Fruit fly (Drosophila melanogaster) whole organism, embryonic: ENCODE data around the gene CG4101.
A peak's percentile ranks its signal among the peaks of the same experiment; 100 is the strongest.

Source experiments
- ATbp ChIP-seq: fragments of 200-800 bp; sonication (Bioruptor generic); optimal IDR thresholded peaks from 2 replicates; lab custom pipeline; 2017; ENCODE audit warnings: missing biosample characterization, mild to moderate bottlenecking, missing genetic modification characterization, missing genetic modification reagents
- Ada2b ChIP-seq: fragments of 200-800 bp; sonication (Bioruptor generic); IDR thresholded peaks from 2 replicates; pipeline ENCODE4 v1.3.6; 2022; ENCODE audit warnings: missing biosample characterization, missing genetic modification characterization
- Adf1 ChIP-seq: fragments of 200-800 bp; sonication (Bioruptor generic); IDR thresholded peaks from 2 replicates; pipeline ENCODE4 v1.3.6; 2022; ENCODE audit warnings: missing biosample characterization, missing genetic modification characterization
- Antp ChIP-seq: fragments of 200-800 bp; sonication (Bioruptor generic); optimal IDR thresholded peaks from 3 replicates; lab custom pipeline; 2016; ENCODE audit warnings: missing biosample characterization, missing genetic modification characterization
- CG11085 ChIP-seq: fragments of 200-800 bp; sonication (Bioruptor generic); IDR thresholded peaks from 2 replicates; pipeline ENCODE4 v1.3.6; 2022; ENCODE audit warnings: missing biosample characterization, missing genetic modification characterization
- CG12155 ChIP-seq: fragments of 200-800 bp; sonication (Bioruptor generic); optimal IDR thresholded peaks from 3 replicates; lab custom pipeline; 2016; ENCODE audit warnings: missing biosample characterization, missing genetic modification characterization
- CG15073 ChIP-seq: fragments of 200-800 bp; sonication (Bioruptor generic); optimal IDR thresholded peaks from 2 replicates; lab custom pipeline; 2016; ENCODE audit warnings: missing biosample characterization, missing genetic modification characterization
- CG16815 ChIP-seq: fragments of 200-800 bp; sonication (Bioruptor generic); optimal IDR thresholded peaks from 3 replicates; lab custom pipeline; 2017; ENCODE audit warnings: missing biosample characterization, mild to moderate bottlenecking, missing genetic modification characterization
- CG18262 ChIP-seq: fragments of 200-800 bp; optimal IDR thresholded peaks from 3 replicates; lab custom pipeline; 2019; ENCODE audit warnings: missing biosample characterization, mild to moderate bottlenecking, missing genetic modification characterization, moderate library complexity
- CG2116 ChIP-seq: fragments of 200-800 bp; sonication (Bioruptor generic); optimal IDR thresholded peaks from 3 replicates; lab custom pipeline; 2018; ENCODE audit warnings: missing biosample characterization, mild to moderate bottlenecking, missing genetic modification characterization
- CG2199 ChIP-seq: fragments of 200-800 bp; sonication (Bioruptor generic); IDR thresholded peaks from 3 replicates; pipeline ENCODE4 v1.3.6; 2022; ENCODE audit warnings: missing biosample characterization, missing genetic modification characterization
- CG32532 ChIP-seq: fragments of 200-800 bp; sonication (Bioruptor generic); IDR thresholded peaks from 2 replicates; pipeline ENCODE4 v1.3.6; 2022; ENCODE audit warnings: missing biosample characterization, missing genetic modification characterization
- CG33557 ChIP-seq: fragments of 200-800 bp; sonication (Bioruptor generic); optimal IDR thresholded peaks from 2 replicates; lab custom pipeline; 2019; ENCODE audit warnings: missing biosample characterization, mild to moderate bottlenecking, missing genetic modification characterization, moderate library complexity
- CG34224 ChIP-seq: fragments of 200-800 bp; sonication (Bioruptor generic); IDR thresholded peaks from 3 replicates; pipeline ENCODE4 v1.3.6; 2022; ENCODE audit warnings: missing biosample characterization, missing genetic modification characterization; ENCODE audit not compliant: partially characterized antibody
- CG3726 ChIP-seq: fragments of 200-800 bp; sonication (Bioruptor generic); IDR thresholded peaks from 3 replicates; pipeline ENCODE4, ENCODE4 v1.3.6; 2022; ENCODE audit warnings: missing biosample characterization, missing genetic modification characterization
- CG4404 ChIP-seq: fragments of 200-800 bp; sonication (Bioruptor generic); IDR thresholded peaks from 2 replicates; pipeline ENCODE4 v1.3.6; 2022; ENCODE audit warnings: missing biosample characterization, missing genetic modification characterization
- CG4730 ChIP-seq: fragments of 200-800 bp; sonication (Bioruptor generic); IDR thresholded peaks from 2 replicates; pipeline ENCODE4 v1.3.6; 2022; ENCODE audit warnings: missing biosample characterization, missing genetic modification characterization
- CG5180 ChIP-seq: fragments of 200-800 bp; sonication (Bioruptor generic); optimal IDR thresholded peaks from 3 replicates; lab custom pipeline; 2017; ENCODE audit warnings: missing biosample characterization, missing genetic modification characterization, mild to moderate bottlenecking, moderate library complexity, missing genetic modification reagents
- CG7556 ChIP-seq: fragments of 200-800 bp; sonication (Bioruptor generic); optimal IDR thresholded peaks from 2 replicates; lab custom pipeline; 2017; ENCODE audit warnings: missing biosample characterization, mild to moderate bottlenecking, missing genetic modification characterization
- CG8765 ChIP-seq: fragments of 200-800 bp; sonication (Bioruptor generic); IDR thresholded peaks from 2 replicates; pipeline ENCODE4 v1.3.6; 2022; ENCODE audit warnings: missing biosample characterization, missing genetic modification characterization
- CG9609 ChIP-seq: fragments of 200-800 bp; sonication (Bioruptor generic); optimal IDR thresholded peaks from 3 replicates; lab custom pipeline; 2016; ENCODE audit warnings: missing biosample characterization, missing genetic modification characterization
- CHES-1-like ChIP-seq: fragments of 200-800 bp; sonication (Bioruptor generic); optimal IDR thresholded peaks from 2 replicates; lab custom pipeline; 2016; ENCODE audit warnings: missing biosample characterization, missing genetic modification characterization
- Fer1 ChIP-seq: fragments of 200-800 bp; sonication (Bioruptor generic); optimal IDR thresholded peaks from 2 replicates; lab custom pipeline; 2017; ENCODE audit warnings: missing biosample characterization, mild to moderate bottlenecking, missing genetic modification characterization
- Fer3 ChIP-seq: fragments of 200-800 bp; sonication (Bioruptor generic); optimal IDR thresholded peaks from 2 replicates; lab custom pipeline; 2018; ENCODE audit warnings: missing biosample characterization, mild to moderate bottlenecking, missing genetic modification characterization, moderate library complexity
- Gug ChIP-seq: fragments of 200-800 bp; sonication (Bioruptor generic); IDR thresholded peaks from 4 replicates; pipeline ENCODE4 v1.3.6; 2022; ENCODE audit warnings: missing biosample characterization, missing genetic modification characterization
- H2.0 ChIP-seq: fragments of 200-800 bp; sonication (Bioruptor generic); IDR thresholded peaks from 2 replicates; pipeline ENCODE4 v1.3.6; 2022; ENCODE audit warnings: missing biosample characterization, missing genetic modification characterization
- Hand ChIP-seq: fragments of 200-800 bp; sonication (Bioruptor generic); optimal IDR thresholded peaks from 2 replicates; lab custom pipeline; 2017; ENCODE audit warnings: mild to moderate bottlenecking, missing biosample characterization, missing genetic modification reagents, missing genetic modification characterization
- Hmr ChIP-seq: fragments of 200-800 bp; sonication (Bioruptor generic); optimal IDR thresholded peaks from 3 replicates; lab custom pipeline; 2017; ENCODE audit warnings: mild to moderate bottlenecking, missing biosample characterization, missing genetic modification reagents, missing genetic modification characterization
- Mes4 ChIP-seq: fragments of 200-800 bp; sonication (Bioruptor generic); optimal IDR thresholded peaks from 2 replicates; lab custom pipeline; 2016; ENCODE audit warnings: missing biosample characterization, missing genetic modification characterization
- Sox102F ChIP-seq: fragments of 200-800 bp; sonication (Bioruptor generic); optimal IDR thresholded peaks from 2 replicates; lab custom pipeline; 2018; ENCODE audit warnings: missing biosample characterization, mild to moderate bottlenecking, missing genetic modification characterization, moderate library complexity
- Ssrp ChIP-seq: fragments of 200-800 bp; sonication (Bioruptor generic); optimal IDR thresholded peaks from 2 replicates; lab custom pipeline; 2018; ENCODE audit warnings: missing biosample characterization, mild to moderate bottlenecking, missing genetic modification characterization, moderate library complexity
- Taf1 ChIP-seq: fragments of 200-800 bp; sonication (Bioruptor generic); IDR thresholded peaks from 2 replicates; pipeline ENCODE4 v1.3.6; 2022; ENCODE audit warnings: missing biosample characterization, missing genetic modification characterization
- Xrp1 ChIP-seq: fragments of 200-800 bp; sonication (Bioruptor generic); IDR thresholded peaks from 2 replicates; pipeline ENCODE4 v1.3.6; 2022; ENCODE audit warnings: missing biosample characterization, missing genetic modification characterization
- YL-1 ChIP-seq: fragments of 200-800 bp; sonication (Bioruptor generic); optimal IDR thresholded peaks from 3 replicates; lab custom pipeline; 2017; ENCODE audit warnings: missing biosample characterization, mild to moderate bottlenecking, missing genetic modification characterization
- abd-A ChIP-seq: fragments of 200-800 bp; sonication (Bioruptor generic); optimal IDR thresholded peaks from 3 replicates; lab custom pipeline; 2019; ENCODE audit warnings: missing biosample characterization, mild to moderate bottlenecking, missing genetic modification characterization, moderate library complexity
- ash1 ChIP-seq: fragments of 200-800 bp; sonication (Bioruptor generic); optimal IDR thresholded peaks from 2 replicates; lab custom pipeline; 2018; ENCODE audit warnings: missing biosample characterization, mild to moderate bottlenecking, missing genetic modification characterization
- dati ChIP-seq: fragments of 200-800 bp; sonication (Bioruptor generic); IDR thresholded peaks from 2 replicates; pipeline ENCODE4 v1.3.6; 2022; ENCODE audit warnings: missing biosample characterization, missing genetic modification characterization
- dysf ChIP-seq: fragments of 200-800 bp; sonication (Bioruptor generic); IDR thresholded peaks from 3 replicates; pipeline ENCODE4 v1.3.6; 2022; ENCODE audit warnings: missing biosample characterization, missing genetic modification characterization
- eve ChIP-seq, 2 experiments: fragments of >200 bp; optimal IDR thresholded peaks; 2 replicates each; lab custom pipeline; 2017; ENCODE audit warnings: missing biosample characterization in 2 of 2, missing genetic modification characterization in 2 of 2
- fd64A ChIP-seq: fragments of 200-800 bp; sonication (Bioruptor generic); optimal IDR thresholded peaks from 3 replicates; lab custom pipeline; 2018; ENCODE audit warnings: missing biosample characterization, mild to moderate bottlenecking, missing genetic modification characterization
- fru ChIP-seq: fragments of >200 bp; optimal IDR thresholded peaks from 2 replicates; lab custom pipeline; 2017
- hb ChIP-seq: fragments of 200-800 bp; sonication (Bioruptor generic); IDR thresholded peaks from 3 replicates; pipeline ENCODE4 v1.3.6; 2022; ENCODE audit warnings: missing biosample characterization, missing genetic modification characterization; ENCODE audit not compliant: partially characterized antibody
- mld ChIP-seq: fragments of 200-800 bp; sonication (Bioruptor generic); IDR thresholded peaks from 3 replicates; pipeline ENCODE4 v1.3.6; 2022; ENCODE audit warnings: missing biosample characterization, missing genetic modification characterization; ENCODE audit not compliant: partially characterized antibody
- nau ChIP-seq: fragments of 200-800 bp; sonication (Bioruptor generic); optimal IDR thresholded peaks from 3 replicates; lab custom pipeline; 2017; ENCODE audit warnings: missing biosample characterization, mild to moderate bottlenecking, missing genetic modification characterization, missing genetic modification reagents
- org-1 ChIP-seq: fragments of 200-800 bp; sonication (Bioruptor generic); optimal IDR thresholded peaks from 2 replicates; lab custom pipeline; 2017; ENCODE audit warnings: missing biosample characterization, missing genetic modification characterization
- peb ChIP-seq: fragments of 200-800 bp; sonication (Bioruptor generic); IDR thresholded peaks from 2 replicates; pipeline ENCODE4 v1.3.6; 2022; ENCODE audit warnings: missing biosample characterization, missing genetic modification characterization
- sens-2 ChIP-seq: fragments of 200-800 bp; sonication (Bioruptor generic); IDR thresholded peaks from 2 replicates; pipeline ENCODE4 v1.3.6; 2022; ENCODE audit warnings: missing biosample characterization, missing genetic modification characterization
- shn ChIP-seq: fragments of 200-800 bp; sonication (Bioruptor generic); optimal IDR thresholded peaks from 3 replicates; lab custom pipeline; 2016; ENCODE audit warnings: missing biosample characterization, missing genetic modification characterization
- slou ChIP-seq: fragments of 200-800 bp; sonication (Bioruptor generic); optimal IDR thresholded peaks from 3 replicates; lab custom pipeline; 2016; ENCODE audit warnings: missing biosample characterization, missing genetic modification characterization
- slp2 ChIP-seq: fragments of 200-800 bp; sonication (Bioruptor generic); optimal IDR thresholded peaks from 2 replicates; lab custom pipeline; 2016; ENCODE audit warnings: missing biosample characterization, missing genetic modification characterization
- stwl ChIP-seq: fragments of 200-800 bp; sonication (Bioruptor generic); optimal IDR thresholded peaks from 3 replicates; lab custom pipeline; 2018; ENCODE audit warnings: missing biosample characterization, mild to moderate bottlenecking, missing genetic modification characterization, moderate library complexity
- zf30C ChIP-seq: fragments of 200-800 bp; sonication (Bioruptor generic); optimal IDR thresholded peaks from 3 replicates; lab custom pipeline; 2018; ENCODE audit warnings: missing biosample characterization, mild to moderate bottlenecking, missing genetic modification characterization

CG4101 gene

dm6 chr3L:16609120-16609519 lies 3.2 kb upstream of the CG4101 start, which contains the start of gene CG4098 (continued):
- TF ChIP-seq CG7556 (GFP tag; lab: Kevin White, UChicago) = peak; percentile 6
- no peak for TF ChIP-seq eve (GFP tag; optimal IDR thresholded peaks at IDR 0.05; lab: Kevin White, UChicago)
- TF ChIP-seq Mes4 (GFP tag; lab: Kevin White, UChicago) = peak; percentile 13
- no peak for TF ChIP-seq CG33557 (GFP tag; lab: Kevin White, UChicago)
- TF ChIP-seq CG4404 (GFP tag; lab: Robert Waterston, UW) = no peak
- TF ChIP-seq Hmr (GFP tag; lab: Kevin White, UChicago) = peak; percentile 52
- TF ChIP-seq CG5180 (GFP tag; lab: Kevin White, UChicago) = no peak
- TF ChIP-seq stwl (tag; lab: Kevin White, UChicago) = peak; percentile 7
- no peak for TF ChIP-seq org-1
- TF ChIP-seq shn (GFP tag; lab: Kevin White, UChicago) = peak; percentile 53
- no peak for TF ChIP-seq dati (GFP tag; lab: Robert Waterston, UW)
- TF ChIP-seq CG9609 (GFP tag; lab: Kevin White, UChicago) = peak; percentile 45
- TF ChIP-seq CG16815 = no peak
- TF ChIP-seq Gug (GFP tag; lab: Robert Waterston, UW) = peak; percentile 91
- TF ChIP-seq Xrp1 = peak; percentile 67
- peak; percentile 31 for TF ChIP-seq ATbp
- peak; percentile 46 for TF ChIP-seq CHES-1-like
- no peak for TF ChIP-seq Hand (GFP tag; lab: Kevin White, UChicago)
- TF ChIP-seq H2.0 (GFP tag; lab: Robert Waterston, UW) = peak; percentile 77
- TF ChIP-seq peb (GFP tag; lab: Robert Waterston, UW) = no peak
- TF ChIP-seq abd-A = no peak
- no peak for TF ChIP-seq nau
- TF ChIP-seq Taf1 (GFP tag; lab: Robert Waterston, UW) = peak; percentile 65
- TF ChIP-seq CG34224 (GFP tag; lab: Robert Waterston, UW) = no peak
- peak; percentile 29 for TF ChIP-seq Sox102F (GFP tag; lab: Kevin White, UChicago)
- peak; percentile 15 for TF ChIP-seq Ssrp (tag; lab: Kevin White, UChicago)
- peak; percentile 77; the same call in 2 of the 3 replicates for TF ChIP-seq CG2199
- TF ChIP-seq sens-2 (GFP tag; lab: Robert Waterston, UW) = no peak
- peak; percentile 27; the same call in 1 of the 2 replicates for TF ChIP-seq Adf1 (GFP tag; lab: Robert Waterston, UW)
- TF ChIP-seq zf30C (GFP tag; lab: Kevin White, UChicago) = no peak
- TF ChIP-seq slp2 (GFP tag; lab: Kevin White, UChicago) = no peak
- peak; percentile 81 for TF ChIP-seq CG32532 (GFP tag; lab: Robert Waterston, UW)
- TF ChIP-seq CG12155 (GFP tag; lab: Kevin White, UChicago) = peak; percentile 58
- TF ChIP-seq dysf (GFP tag; lab: Robert Waterston, UW) = peak; percentile 70
- TF ChIP-seq fd64A (GFP tag; lab: Kevin White, UChicago) = no peak
- TF ChIP-seq CG18262 = peak; percentile 25
- no peak for TF ChIP-seq CG8765 (GFP tag; lab: Robert Waterston, UW)
- peak; percentile 83 for TF ChIP-seq Antp
- TF ChIP-seq mld (GFP tag; lab: Robert Waterston, UW) = no peak
- TF ChIP-seq CG2116 = peak; percentile 0
- no peak for TF ChIP-seq hb (GFP tag; lab: Robert Waterston, UW)
- TF ChIP-seq YL-1 = peak; percentile 37
- peak; percentile 25 for TF ChIP-seq ash1 (GFP tag; lab: Kevin White, UChicago)
- TF ChIP-seq CG15073 (GFP tag; lab: Kevin White, UChicago) = no peak
- peak; percentile 45; the same call in 1 of the 2 replicates for TF ChIP-seq CG4730 (GFP tag; lab: Robert Waterston, UW)
- TF ChIP-seq Fer3 (tag; lab: Kevin White, UChicago) = peak; percentile 54
- TF ChIP-seq Fer1 (GFP tag; lab: Kevin White, UChicago) = peak; percentile 51
- TF ChIP-seq CG11085 (GFP tag; lab: Robert Waterston, UW) = peak; percentile 62; the same call in 1 of the 2 replicates
- 0 out of 3 replicates have a peak, but pooled peaks have one; percentile 65 for TF ChIP-seq CG3726 (GFP tag; lab: Robert Waterston, UW)
- TF ChIP-seq fru = no peak
- no peak for TF ChIP-seq slou (GFP tag; lab: Kevin White, UChicago)
- TF ChIP-seq Ada2b = peak; percentile 64; the same call in 1 of the 2 replicates
